Worm (Caenorhabditis elegans) whole organism, late embryonic: ENCODE results near the gene F52C6.2.
"Not testable (repeated sequence)": the region's sequence is repeated elsewhere in the genome, so short reads cannot be mapped to it uniquely, and the experiment has no call there.

Experiments
- eyg-1 ChIP-seq: sonication (generic microtip); optimal IDR thresholded peaks from 2 replicates; lab custom pipeline; 2016; ENCODE audit warnings: missing genotype, missing genetic modification characterization, missing compliant biosample characterization
- gmeb-2 ChIP-seq: sonication (generic microtip); optimal IDR thresholded peaks from 2 replicates; lab custom pipeline; 2016; ENCODE audit warnings: missing genetic modification characterization, inconsistent platforms, missing compliant biosample characterization
- rnt-1 ChIP-seq: sonication (generic microtip); optimal IDR thresholded peaks from 2 replicates; lab custom pipeline; 2016; ENCODE audit warnings: missing genetic modification characterization, missing compliant biosample characterization

DNA sequence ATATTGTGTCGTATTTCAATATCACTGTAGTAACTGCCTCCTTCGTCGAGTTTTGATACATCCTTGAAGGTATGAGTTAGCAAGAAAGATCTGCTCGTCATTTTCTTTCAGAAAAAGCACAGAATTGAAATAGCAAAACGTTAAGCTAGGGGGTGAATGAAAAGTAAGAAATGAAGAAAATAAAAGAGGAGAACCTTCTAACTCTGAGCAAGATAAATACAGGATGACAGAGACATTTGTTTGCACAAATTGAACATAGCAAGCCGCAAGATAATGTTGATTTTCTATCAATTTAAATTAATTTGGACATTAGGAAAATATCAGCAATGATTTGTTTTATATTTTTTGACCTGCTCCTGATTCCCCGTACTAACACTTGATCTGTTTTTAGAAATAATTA is 29.3 kb downstream of the F52C6.2 start, which contains the start of gene math-49:
- TF ChIP-seq rnt-1, gmeb-2, eyg-1 (tag; lab: Kevin White, UChicago): not testable (repeated sequence)
